Worm (Caenorhabditis elegans) whole organism, L2 larva: ENCODE data around the gene srh-217.

ENCODE experiments used
- aly-2 ChIP-seq: fragments of 150-350 bp; optimal IDR thresholded peaks from 2 replicates; lab custom pipeline; 2014; ENCODE audit warnings: missing biosample characterization, missing genetic modification characterization
- lsy-2 ChIP-seq, 2 experiments: fragments of 150-350 bp in 1 of 2; sonication (generic microtip) in 1 of 2; optimal IDR thresholded peaks; 2 replicates each; lab custom pipeline; 2014 to 2017; ENCODE audit warnings: missing biosample characterization in 2 of 2, missing genetic modification characterization in 2 of 2
- mab-5 ChIP-seq: fragments of 150-350 bp; optimal IDR thresholded peaks from 2 replicates; lab custom pipeline; 2014; ENCODE audit warnings: missing biosample characterization, missing genetic modification characterization
- nhr-25 ChIP-seq: fragments of 150-350 bp; sonication (generic microtip); optimal IDR thresholded peaks from 3 replicates; lab custom pipeline; 2014; ENCODE audit warnings: missing biosample characterization, missing genetic modification characterization
- nhr-6 ChIP-seq: fragments of 150-350 bp; optimal IDR thresholded peaks from 2 replicates; lab custom pipeline; 2014; ENCODE audit warnings: missing biosample characterization, missing genetic modification characterization
- nhr-77 ChIP-seq: fragments of 150-350 bp; optimal IDR thresholded peaks from 2 replicates; lab custom pipeline; 2014; ENCODE audit warnings: missing biosample characterization, missing genetic modification characterization
- sma-3 ChIP-seq: sonication (generic microtip); optimal IDR thresholded peaks from 2 replicates; lab custom pipeline; 2016; ENCODE audit warnings: missing genetic modification reagents, missing genetic modification characterization, missing compliant biosample characterization
- unc-62 ChIP-seq: fragments of 150-350 bp; optimal IDR thresholded peaks from 2 replicates; lab custom pipeline; 2014; ENCODE audit warnings: missing biosample characterization, missing genetic modification reagents, missing genetic modification characterization
- zag-1 ChIP-seq: fragments of 150-350 bp; optimal IDR thresholded peaks from 2 replicates; lab custom pipeline; 2014; ENCODE audit warnings: missing biosample characterization, missing genetic modification characterization
- ztf-11 ChIP-seq: sonication (generic microtip); optimal IDR thresholded peaks from 2 replicates; lab custom pipeline; 2017; ENCODE audit warnings: missing biosample characterization, missing genetic modification characterization

DNA sequence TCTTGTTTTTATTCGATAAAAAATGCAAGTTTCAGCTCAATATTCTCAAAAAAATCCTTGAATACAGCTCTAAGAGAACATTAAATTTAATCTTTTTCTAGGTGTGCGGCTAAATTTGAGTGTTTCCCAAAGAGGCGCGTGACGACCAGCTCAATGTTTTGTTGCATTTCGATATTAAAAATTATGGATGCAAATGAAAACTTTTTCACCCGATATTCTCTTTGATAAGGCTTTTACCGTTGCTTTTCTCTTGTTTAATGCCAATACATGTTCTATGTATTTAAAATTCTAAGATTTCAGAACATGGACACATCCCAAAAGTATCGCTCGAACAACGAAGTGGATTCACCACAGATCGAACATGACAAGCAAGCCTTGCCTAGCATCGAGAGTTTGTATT, 37.1 kb downstream of the srh-217 start, which contains the start of gene F19B2.6:
- TF ChIP-seq nhr-77 (tag; lab: Kevin White, UChicago) (no peak), aly-2 (tag; lab: Kevin White, UChicago) (no peak), ztf-11 (tag; lab: Kevin White, UChicago) (no peak), zag-1 (no peak), nhr-25 (tag; lab: Kevin White, UChicago) (no peak), nhr-6 (tag; lab: Kevin White, UChicago) (no peak), sma-3 (GFP tag; lab: Kevin White, UChicago) (no peak), mab-5 (no peak), lsy-2 (tag; optimal IDR thresholded peaks at IDR 0.05; lab: Kevin White, UChicago) (no peak), unc-62 (GFP tag; lab: Kevin White, UChicago) (no peak)
